Worm (Caenorhabditis elegans): Measurements from ENCODE around the gene srg-9.

DNA sequence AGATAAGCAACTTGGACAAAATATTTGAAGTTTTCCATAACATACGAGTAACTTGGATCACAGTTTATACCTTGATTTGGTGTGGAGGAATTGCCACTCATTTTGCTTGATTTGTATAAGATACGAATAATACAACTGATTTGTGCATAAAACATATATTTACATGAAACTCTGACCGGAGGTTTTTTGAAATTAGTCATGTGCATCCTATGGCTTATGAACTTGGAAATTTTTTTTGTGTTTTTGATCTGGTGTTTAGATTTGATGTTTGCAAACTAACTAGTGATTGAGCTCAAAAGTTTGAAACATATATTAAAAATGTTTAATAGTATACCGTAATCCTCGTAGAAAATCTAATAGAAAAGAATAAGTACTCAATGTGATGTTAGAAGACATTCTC is 1.8 kb downstream of the srg-9 start, which contains the start of gene srg-8:
- TF ChIP-seq nhr-76 (tag; optimal IDR thresholded peaks at IDR 0.05): no peak
- TF ChIP-seq nhr-28 (tag; optimal IDR thresholded peaks at IDR 0.05): no peak
- no peak for TF ChIP-seq nhr-77 (tag; optimal IDR thresholded peaks at IDR 0.05)
- TF ChIP-seq ama-1 (optimal IDR thresholded peaks at IDR 0.05): no peak
- TF ChIP-seq aly-2 (tag; optimal IDR thresholded peaks at IDR 0.05): no peak
- TF ChIP-seq lin-39 (tag; optimal IDR thresholded peaks at IDR 0.05): no peak
- TF ChIP-seq egl-27 (tag; optimal IDR thresholded peaks at IDR 0.05): no peak
- TF ChIP-seq nhr-20 (tag; optimal IDR thresholded peaks at IDR 0.05): no peak

Data from whole organism, L1 larva.